Worm (Caenorhabditis elegans) whole organism, mixed stage, embryonic: Measurements from ENCODE around the gene ant-1.4.

Experiments
- M03D4.4 ChIP-seq: sonication (generic microtip); optimal IDR thresholded peaks from 2 replicates; lab custom pipeline; 2017; ENCODE audit warnings: mild to moderate bottlenecking, missing genetic modification characterization, missing compliant biosample characterization
- ceh-39 ChIP-seq: fragments of 150-350 bp; optimal IDR thresholded peaks from 2 replicates; lab custom pipeline; 2014; ENCODE audit warnings: missing biosample characterization, missing genetic modification characterization
- mab-5 ChIP-seq: fragments of 150-350 bp; optimal IDR thresholded peaks from 2 replicates; lab custom pipeline; 2014; ENCODE audit warnings: missing biosample characterization, missing genetic modification characterization
- pha-4 ChIP-seq: fragments of 150-350 bp; optimal IDR thresholded peaks from 2 replicates; lab custom pipeline; 2018; ENCODE audit warnings: missing biosample characterization, missing genetic modification reagents, missing genetic modification characterization
- unc-39 ChIP-seq: fragments of 150-350 bp; optimal IDR thresholded peaks from 2 replicates; lab custom pipeline; 2014; ENCODE audit warnings: missing biosample characterization, missing genetic modification characterization
- unc-62 ChIP-seq: fragments of 150-350 bp; optimal IDR thresholded peaks from 2 replicates; lab custom pipeline; 2014; ENCODE audit warnings: missing biosample characterization, missing genetic modification reagents, missing genetic modification characterization
- ztf-11 ChIP-seq: fragments of 150-350 bp; optimal IDR thresholded peaks from 2 replicates; lab custom pipeline; 2014; ENCODE audit warnings: missing biosample characterization, missing genetic modification characterization

- no peak for TF ChIP-seq M03D4.4
- no peak for TF ChIP-seq unc-39 (tag; lab: Kevin White, UChicago)
- TF ChIP-seq ceh-39 (tag; lab: Kevin White, UChicago) = no peak
- no peak for TF ChIP-seq unc-62
- TF ChIP-seq ztf-11 = no peak
- no peak for TF ChIP-seq mab-5
- no peak for TF ChIP-seq pha-4
Measured at ce11 chrIV:8454076-8454475, 6.0 kb downstream of the ant-1.4 start.
